Fruit fly (Drosophila melanogaster): ENCODE results near the gene CG8620.

The CG8620 gene

DNA sequence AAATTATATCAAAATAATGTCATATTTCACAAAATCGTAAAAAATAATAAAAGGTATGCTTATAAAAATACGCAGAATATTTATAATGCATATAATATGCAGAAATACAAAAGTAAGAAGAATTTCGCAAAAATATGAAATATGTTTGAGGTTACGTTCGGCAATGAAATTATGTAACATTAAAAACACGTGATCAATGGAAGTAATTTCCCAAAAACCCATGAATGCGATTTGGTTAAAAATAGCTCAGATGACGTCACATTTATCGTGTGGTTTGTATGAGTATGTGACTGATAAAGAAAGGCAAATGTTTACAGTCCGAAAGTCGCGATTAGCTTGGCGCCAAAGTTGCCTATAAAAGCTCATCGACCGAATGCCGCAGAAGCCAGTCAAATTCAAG is at the start of gene CG8620:
TSS of gene CG8620 (plus strand) at position 387 of the 400 bp plus-strand sequence.
- no peak for TF ChIP-seq pan (optimal IDR thresholded peaks at IDR 0.05)
- TF ChIP-seq Dll (optimal IDR thresholded peaks at IDR 0.05), result no peak
- no peak for TF ChIP-seq usp (GFP tag; optimal IDR thresholded peaks at IDR 0.05)
- TF ChIP-seq EcR (GFP tag; optimal IDR thresholded peaks at IDR 0.05), result no peak
- no peak for TF ChIP-seq CG8478 (optimal IDR thresholded peaks at IDR 0.05)
- TF ChIP-seq psq (optimal IDR thresholded peaks at IDR 0.05), result no peak

DNA sequence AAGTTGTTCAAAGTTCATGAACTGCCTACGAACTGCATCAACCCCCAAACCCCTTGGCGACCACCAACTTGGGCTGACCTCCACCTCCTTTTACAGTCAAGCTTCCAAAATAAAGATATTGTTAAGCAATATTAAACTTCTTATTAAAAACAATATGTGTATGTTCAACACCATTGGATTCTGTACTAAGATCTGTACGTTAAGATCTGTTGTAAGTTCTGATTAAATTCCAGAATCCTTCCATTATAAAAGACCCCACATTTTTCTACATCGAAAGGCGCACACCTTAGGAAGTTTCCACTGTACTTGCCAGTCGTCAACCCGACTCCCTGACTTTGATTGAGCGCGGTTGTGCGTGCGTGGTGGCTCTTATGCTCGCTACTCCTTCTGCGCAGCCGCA is 44.9 kb upstream of the CG8620 start:
- TF ChIP-seq EcR (GFP tag; optimal IDR thresholded peaks at IDR 0.05) (peak in 1 of 2 experiments; percentile 4), Dll (optimal IDR thresholded peaks at IDR 0.05) (no peak)

- TF ChIP-seq Dll (optimal IDR thresholded peaks at IDR 0.05) (no peak), psq (optimal IDR thresholded peaks at IDR 0.05) (no peak), EcR (GFP tag; optimal IDR thresholded peaks at IDR 0.05) (no peak), pan (optimal IDR thresholded peaks at IDR 0.05) (no peak), CG8478 (optimal IDR thresholded peaks at IDR 0.05) (no peak), usp (GFP tag; optimal IDR thresholded peaks at IDR 0.05) (no peak)
These were observed 42.0 kb upstream of the CG8620 start for dm6 chr3L:7115944-7116343.

- TF ChIP-seq psq (optimal IDR thresholded peaks at IDR 0.05) (no peak), usp (GFP tag; optimal IDR thresholded peaks at IDR 0.05) (no peak), pan (optimal IDR thresholded peaks at IDR 0.05) (no peak), Dll (optimal IDR thresholded peaks at IDR 0.05) (no peak), EcR (GFP tag; optimal IDR thresholded peaks at IDR 0.05) (no peak), CG8478 (optimal IDR thresholded peaks at IDR 0.05) (no peak)
These were observed 35.8 kb upstream of the CG8620 start for dm6 chr3L:7122136-7122535.

DNA sequence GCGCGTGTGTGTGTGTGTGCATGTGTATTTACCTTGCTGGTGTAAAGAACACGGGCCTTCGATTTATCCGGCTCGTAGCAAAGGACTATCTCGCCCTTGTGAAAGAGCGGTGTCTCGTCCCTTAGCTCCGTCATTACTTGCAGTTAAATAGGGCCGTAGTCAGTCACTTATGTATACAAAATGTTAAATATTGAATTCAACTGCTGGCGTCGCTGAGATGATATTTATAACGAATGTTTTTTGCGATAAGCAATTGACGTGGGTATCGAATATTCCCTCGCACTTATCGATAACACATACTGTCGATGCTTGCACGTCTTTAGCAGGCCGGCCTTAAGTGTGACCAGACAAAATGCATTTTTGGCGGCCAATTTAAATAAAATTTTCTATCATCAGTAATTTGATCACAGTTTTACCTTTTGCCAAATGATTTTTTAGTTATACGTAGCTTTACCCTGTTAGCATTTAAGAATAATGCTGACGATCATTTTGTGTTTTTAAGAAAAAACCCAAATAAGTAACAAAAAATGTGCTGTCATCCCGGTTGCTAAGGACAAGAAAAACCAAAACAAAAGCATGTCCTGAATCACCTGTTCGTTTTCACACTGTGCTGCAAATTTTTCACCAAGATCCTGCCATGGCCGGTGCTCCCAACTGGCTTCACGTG is 32.5 kb upstream of the CG8620 start, which contains the start of the genes msl-3 and BBS1:
TSS of gene msl-3 (minus strand) at position 245 of the 667 bp plus-strand sequence.
TSS of gene BBS1 (plus strand) at position 617 of the 667 bp plus-strand sequence.
- TF ChIP-seq pan (optimal IDR thresholded peaks at IDR 0.05), result no peak

dm6 chr3L:7128214-7129008 is 29.5 kb upstream of the CG8620 start, which contains the start of the genes Acbp4 and Acbp6:
TSS of gene Acbp4 (minus strand) at chr3L:7128264.
TSS of gene Acbp6 (plus strand) at chr3L:7128903.
- TF ChIP-seq pan (optimal IDR thresholded peaks at IDR 0.05), result no peak
- no peak for TF ChIP-seq usp (GFP tag; optimal IDR thresholded peaks at IDR 0.05)
- TF ChIP-seq EcR (GFP tag; optimal IDR thresholded peaks at IDR 0.05), result no peak
- TF ChIP-seq CG8478 (optimal IDR thresholded peaks at IDR 0.05), result no peak
- no peak for TF ChIP-seq Dll (optimal IDR thresholded peaks at IDR 0.05)
- no peak for TF ChIP-seq psq (optimal IDR thresholded peaks at IDR 0.05)

DNA sequence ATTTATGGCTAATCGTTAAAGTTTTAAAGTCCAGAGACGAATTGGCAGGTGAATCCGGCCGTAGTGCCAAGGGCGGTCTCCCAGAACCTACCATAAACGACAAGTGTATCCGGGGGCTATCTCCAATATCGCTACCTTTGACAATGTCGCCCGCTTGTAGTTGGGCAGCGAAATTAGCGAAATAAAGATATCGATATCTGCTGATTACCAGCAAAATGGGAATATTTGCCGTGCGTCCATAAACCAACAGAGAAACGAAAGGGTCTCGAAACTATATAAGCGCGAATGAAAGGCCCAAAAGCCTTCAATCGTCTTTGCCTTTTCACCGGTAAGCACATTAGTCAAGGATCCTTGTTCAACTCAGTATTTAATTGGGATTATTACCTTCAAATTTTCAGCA is 27.3 kb upstream of the CG8620 start, which contains the start of gene Acbp3:
TSS of gene Acbp3 (plus strand) at position 301 of the 400 bp plus-strand sequence.
- TF ChIP-seq pan (optimal IDR thresholded peaks at IDR 0.05), result no peak
- TF ChIP-seq EcR (GFP tag; optimal IDR thresholded peaks at IDR 0.05), result no peak
- TF ChIP-seq psq (optimal IDR thresholded peaks at IDR 0.05), result no peak
- no peak for TF ChIP-seq Dll (optimal IDR thresholded peaks at IDR 0.05)
- TF ChIP-seq usp (GFP tag; optimal IDR thresholded peaks at IDR 0.05), result no peak
- TF ChIP-seq CG8478 (optimal IDR thresholded peaks at IDR 0.05), result no peak

DNA sequence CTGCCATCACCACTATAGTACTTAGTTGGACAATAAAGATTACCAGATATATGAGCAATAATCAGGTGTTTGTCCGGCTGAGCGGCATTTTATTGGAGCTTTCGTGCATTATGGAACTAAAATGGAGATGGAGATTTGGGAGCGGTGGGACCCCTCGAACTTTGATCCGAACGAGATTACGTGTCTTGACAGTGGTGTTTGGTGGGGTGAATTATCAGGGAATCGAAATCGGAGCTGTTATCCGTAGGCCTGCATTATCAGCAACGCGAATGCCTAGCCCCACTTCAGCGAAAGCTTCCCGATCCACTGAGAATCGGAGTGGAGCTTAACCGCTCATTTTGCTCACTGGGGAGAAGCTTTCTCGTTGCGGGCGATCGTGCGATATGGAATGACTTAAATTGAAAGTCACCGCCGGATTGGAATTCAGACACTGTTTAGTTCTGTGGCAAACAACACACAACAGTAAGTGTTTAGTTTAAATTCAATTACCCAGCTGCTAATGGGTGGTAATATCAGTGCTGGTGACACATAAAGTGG is 26.4 kb upstream of the CG8620 start, which contains the start of gene Acbp2:
TSS of gene Acbp2 (plus strand) at position 417 of the 537 bp plus-strand sequence.
- TF ChIP-seq CG8478 (optimal IDR thresholded peaks at IDR 0.05) (no peak), psq (optimal IDR thresholded peaks at IDR 0.05) (no peak), usp (GFP tag; optimal IDR thresholded peaks at IDR 0.05) (no peak), pan (optimal IDR thresholded peaks at IDR 0.05) (no peak), Dll (optimal IDR thresholded peaks at IDR 0.05) (no peak), EcR (GFP tag; optimal IDR thresholded peaks at IDR 0.05) (no peak)

DNA sequence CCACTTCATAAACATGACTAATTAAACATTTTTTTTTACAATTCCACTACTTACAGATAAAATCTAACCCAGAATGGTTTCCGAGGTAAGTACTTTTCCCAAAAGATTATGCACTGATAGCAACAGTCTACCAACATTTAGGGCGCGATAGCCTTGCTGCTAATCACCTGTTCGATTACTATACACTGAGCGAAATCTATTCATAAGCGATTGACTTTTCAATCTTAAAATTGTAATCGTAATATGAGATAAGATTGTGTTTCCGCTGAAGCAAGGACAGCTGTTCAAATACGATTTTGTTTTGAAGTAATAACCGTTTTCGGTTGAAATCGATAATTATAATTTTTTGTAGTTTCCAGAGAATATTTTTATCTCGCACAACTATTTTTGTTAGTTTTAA is 25.3 kb upstream of the CG8620 start:
- TF ChIP-seq pan (optimal IDR thresholded peaks at IDR 0.05), result no peak

dm6 chr3L:7133699-7134655 is 23.9 kb upstream of the CG8620 start, which contains the start of gene melt:
TSS of gene melt (plus strand) at chr3L:7134516.
- TF ChIP-seq CG8478 (optimal IDR thresholded peaks at IDR 0.05), result no peak
- no peak for TF ChIP-seq usp (GFP tag; optimal IDR thresholded peaks at IDR 0.05)
- TF ChIP-seq pan (optimal IDR thresholded peaks at IDR 0.05), result peak; percentile 97
- TF ChIP-seq EcR (GFP tag; optimal IDR thresholded peaks at IDR 0.05), result no peak
- TF ChIP-seq psq (optimal IDR thresholded peaks at IDR 0.05), result no peak
- TF ChIP-seq Dll (optimal IDR thresholded peaks at IDR 0.05), result peak; percentile 87

- TF ChIP-seq CG8478 (optimal IDR thresholded peaks at IDR 0.05), result no peak
- TF ChIP-seq EcR (GFP tag; optimal IDR thresholded peaks at IDR 0.05), result no peak
- TF ChIP-seq usp (GFP tag; optimal IDR thresholded peaks at IDR 0.05), result no peak
- no peak for TF ChIP-seq Dll (optimal IDR thresholded peaks at IDR 0.05)
- TF ChIP-seq psq (optimal IDR thresholded peaks at IDR 0.05), result no peak
- TF ChIP-seq pan (optimal IDR thresholded peaks at IDR 0.05), result no peak
These were observed 23.1 kb upstream of the CG8620 start for dm6 chr3L:7134818-7135217.
